Fruit fly (Drosophila melanogaster) whole organism, embryonic: ENCODE measurements around the gene CG15209.

Experiments used
- ATbp ChIP-seq: fragments of 200-800 bp; sonication (Bioruptor generic); optimal IDR thresholded peaks from 2 replicates; lab custom pipeline; 2017; ENCODE audit warnings: missing biosample characterization, mild to moderate bottlenecking, missing genetic modification characterization, missing genetic modification reagents
- Ada2b ChIP-seq: fragments of 200-800 bp; sonication (Bioruptor generic); IDR thresholded peaks from 2 replicates; pipeline ENCODE4 v1.3.6; 2022; ENCODE audit warnings: missing biosample characterization, missing genetic modification characterization
- CG10543 ChIP-seq: fragments of 200-800 bp; sonication (Bioruptor generic); optimal IDR thresholded peaks from 3 replicates; lab custom pipeline; 2017; ENCODE audit warnings: missing biosample characterization, mild to moderate bottlenecking, missing genetic modification characterization, moderate library complexity
- CG10979 ChIP-seq: fragments of 200-800 bp; sonication (Bioruptor generic); optimal IDR thresholded peaks from 2 replicates; lab custom pipeline; 2018; ENCODE audit warnings: missing biosample characterization, mild to moderate bottlenecking, missing genetic modification characterization, moderate library complexity
- CG11093 ChIP-seq: fragments of 200-800 bp; sonication (Bioruptor generic); IDR thresholded peaks from 3 replicates; pipeline ENCODE4 v1.3.6; 2022; ENCODE audit warnings: missing biosample characterization, missing genetic modification characterization
- CG11504 ChIP-seq: fragments of 200-800 bp; sonication (Bioruptor generic); optimal IDR thresholded peaks from 3 replicates; lab custom pipeline; 2019; ENCODE audit warnings: missing biosample characterization, mild to moderate bottlenecking, missing genetic modification characterization, moderate library complexity
- CG11723 ChIP-seq: fragments of 200-800 bp; sonication (Bioruptor generic); optimal IDR thresholded peaks from 2 replicates; lab custom pipeline; 2017; ENCODE audit warnings: missing biosample characterization, mild to moderate bottlenecking, missing genetic modification characterization
- CG12744 ChIP-seq: fragments of 200-800 bp; sonication (Bioruptor generic); optimal IDR thresholded peaks from 2 replicates; lab custom pipeline; 2016; ENCODE audit warnings: missing biosample characterization, missing genetic modification characterization
- CG13775 ChIP-seq: fragments of 200-800 bp; sonication (Bioruptor generic); optimal IDR thresholded peaks from 3 replicates; lab custom pipeline; 2017; ENCODE audit warnings: missing biosample characterization, mild to moderate bottlenecking, missing genetic modification characterization
- CG13894 ChIP-seq: fragments of 200-800 bp; sonication (Bioruptor generic); optimal IDR thresholded peaks from 3 replicates; lab custom pipeline; 2018; ENCODE audit warnings: missing biosample characterization, mild to moderate bottlenecking, missing genetic modification characterization, moderate library complexity
- CG1647 ChIP-seq: fragments of 200-800 bp; sonication (Bioruptor generic); optimal IDR thresholded peaks from 3 replicates; lab custom pipeline; 2016; ENCODE audit warnings: missing biosample characterization, missing genetic modification characterization
- CG17568 ChIP-seq: fragments of 200-800 bp; sonication (Bioruptor generic); optimal IDR thresholded peaks from 2 replicates; lab custom pipeline; 2018; ENCODE audit warnings: missing biosample characterization, mild to moderate bottlenecking, missing genetic modification characterization, moderate library complexity
- CG17612 ChIP-seq: fragments of 200-800 bp; sonication (Bioruptor generic); IDR thresholded peaks from 2 replicates; pipeline ENCODE4 v1.3.6; 2022; ENCODE audit warnings: missing biosample characterization, missing genetic modification characterization
- CG2202 ChIP-seq: fragments of 200-800 bp; sonication (Bioruptor generic); optimal IDR thresholded peaks from 2 replicates; lab custom pipeline; 2018; ENCODE audit warnings: missing biosample characterization, mild to moderate bottlenecking, missing genetic modification characterization
- CG33557 ChIP-seq: fragments of 200-800 bp; sonication (Bioruptor generic); optimal IDR thresholded peaks from 2 replicates; lab custom pipeline; 2019; ENCODE audit warnings: missing biosample characterization, mild to moderate bottlenecking, missing genetic modification characterization, moderate library complexity
- CG34376 ChIP-seq: fragments of 200-800 bp; sonication (Bioruptor generic); optimal IDR thresholded peaks from 2 replicates; lab custom pipeline; 2018; ENCODE audit warnings: missing biosample characterization, mild to moderate bottlenecking, missing genetic modification characterization
- CG5953 ChIP-seq: fragments of 200-800 bp; sonication (Bioruptor generic); IDR thresholded peaks from 2 replicates; pipeline ENCODE4 v1.3.6; 2022; ENCODE audit warnings: missing biosample characterization, missing genetic modification characterization
- CG6683 ChIP-seq: fragments of 200-800 bp; sonication (Bioruptor generic); optimal IDR thresholded peaks from 2 replicates; lab custom pipeline; 2017; ENCODE audit warnings: missing biosample characterization, mild to moderate bottlenecking, missing genetic modification characterization, missing genetic modification reagents
- CG8924 ChIP-seq: fragments of 200-800 bp; optimal IDR thresholded peaks from 3 replicates; lab custom pipeline; 2019; ENCODE audit warnings: missing biosample characterization, mild to moderate bottlenecking, missing genetic modification characterization, moderate library complexity
- CG9817 ChIP-seq: fragments of 200-800 bp; sonication (Bioruptor generic); optimal IDR thresholded peaks from 2 replicates; lab custom pipeline; 2018; ENCODE audit warnings: missing biosample characterization, mild to moderate bottlenecking, missing genetic modification characterization, moderate library complexity
- CTCF ChIP-seq: fragments of 200-800 bp; sonication (Bioruptor generic); optimal IDR thresholded peaks from 2 replicates; lab custom pipeline; 2017; ENCODE audit warnings: missing biosample characterization, mild to moderate bottlenecking, missing genetic modification characterization, moderate library complexity
- Doc2 ChIP-seq: fragments of 200-800 bp; sonication (Bioruptor generic); IDR thresholded peaks from 2 replicates; pipeline ENCODE4 v1.3.6; 2022; ENCODE audit warnings: missing biosample characterization, missing genetic modification characterization
- HmgD ChIP-seq: fragments of 200-800 bp; sonication (Bioruptor generic); optimal IDR thresholded peaks from 3 replicates; lab custom pipeline; 2016; ENCODE audit warnings: missing biosample characterization, missing genetic modification characterization
- Hmr ChIP-seq: fragments of 200-800 bp; sonication (Bioruptor generic); optimal IDR thresholded peaks from 3 replicates; lab custom pipeline; 2017; ENCODE audit warnings: mild to moderate bottlenecking, missing biosample characterization, missing genetic modification reagents, missing genetic modification characterization
- Hr39 ChIP-seq: fragments of >200 bp; optimal IDR thresholded peaks from 2 replicates; lab custom pipeline; 2017
- Hr51 ChIP-seq, 2 experiments: fragments of 200-800 bp; sonication (Bioruptor generic); optimal IDR thresholded peaks; 2 replicates in 1 of 2; 3 replicates in 1 of 2; lab custom pipeline; 2016 to 2018; ENCODE audit warnings: missing biosample characterization in 2 of 2, missing genetic modification characterization in 2 of 2, mild to moderate bottlenecking in 1 of 2, moderate library complexity in 1 of 2
- Mad ChIP-seq: fragments of 200-800 bp; sonication (Bioruptor generic); optimal IDR thresholded peaks from 2 replicates; lab custom pipeline; 2016; ENCODE audit warnings: missing biosample characterization, missing genetic modification characterization
- Nf-YC ChIP-seq: fragments of 200-800 bp; optimal IDR thresholded peaks from 3 replicates; lab custom pipeline; 2019; ENCODE audit warnings: missing biosample characterization, mild to moderate bottlenecking, missing genetic modification characterization, moderate library complexity
- PHDP ChIP-seq: fragments of 200-800 bp; sonication (Bioruptor generic); optimal IDR thresholded peaks from 3 replicates; lab custom pipeline; 2018; ENCODE audit warnings: missing biosample characterization, mild to moderate bottlenecking, missing genetic modification characterization, moderate library complexity
- Ravus ChIP-seq: fragments of 200-800 bp; sonication (Bioruptor generic); IDR thresholded peaks from 2 replicates; pipeline ENCODE4 v1.3.6; 2022; ENCODE audit warnings: missing biosample characterization, missing genetic modification characterization
- Six4 ChIP-seq: fragments of 200-800 bp; sonication (Bioruptor generic); optimal IDR thresholded peaks from 2 replicates; lab custom pipeline; 2016; ENCODE audit warnings: missing biosample characterization, missing genetic modification characterization
- Sry-δ ChIP-seq: fragments of 200-800 bp; sonication (Bioruptor generic); optimal IDR thresholded peaks from 2 replicates; lab custom pipeline; 2016; ENCODE audit warnings: missing biosample characterization, missing genetic modification characterization
- ab ChIP-seq: fragments of 200-800 bp; sonication (Bioruptor generic); optimal IDR thresholded peaks from 2 replicates; lab custom pipeline; 2016; ENCODE audit warnings: missing biosample characterization, missing genetic modification characterization
- ara ChIP-seq: fragments of 200-800 bp; sonication (Bioruptor generic); IDR thresholded peaks from 2 replicates; pipeline ENCODE4 v1.3.6; 2022; ENCODE audit warnings: missing biosample characterization, missing genetic modification characterization
- crc ChIP-seq: fragments of 200-800 bp; sonication (Bioruptor generic); optimal IDR thresholded peaks from 2 replicates; lab custom pipeline; 2016; ENCODE audit warnings: missing biosample characterization, missing genetic modification characterization
- crol ChIP-seq: fragments of 200-800 bp; sonication (Bioruptor generic); IDR thresholded peaks from 2 replicates; pipeline ENCODE4 v1.3.6; 2022; ENCODE audit warnings: missing biosample characterization, missing genetic modification characterization
- cwo ChIP-seq: fragments of 200-800 bp; sonication (Bioruptor generic); optimal IDR thresholded peaks from 3 replicates; lab custom pipeline; 2017; ENCODE audit warnings: missing biosample characterization, missing genetic modification characterization, mild to moderate bottlenecking, moderate library complexity, missing genetic modification reagents
- fd64A ChIP-seq: fragments of 200-800 bp; sonication (Bioruptor generic); optimal IDR thresholded peaks from 3 replicates; lab custom pipeline; 2018; ENCODE audit warnings: missing biosample characterization, mild to moderate bottlenecking, missing genetic modification characterization
- gcm2 ChIP-seq: fragments of 200-800 bp; sonication (Bioruptor generic); optimal IDR thresholded peaks from 2 replicates; lab custom pipeline; 2016; ENCODE audit warnings: missing biosample characterization, missing genetic modification characterization
- jing ChIP-seq: fragments of 200-800 bp; sonication (Bioruptor generic); optimal IDR thresholded peaks from 2 replicates; lab custom pipeline; 2018; ENCODE audit warnings: missing biosample characterization, mild to moderate bottlenecking, missing genetic modification characterization
- kay ChIP-seq: fragments of 200-800 bp; sonication (Bioruptor generic); optimal IDR thresholded peaks from 2 replicates; lab custom pipeline; 2016; ENCODE audit warnings: missing biosample characterization, missing genetic modification characterization
- ken ChIP-seq: fragments of 200-800 bp; sonication (Bioruptor generic); IDR thresholded peaks from 3 replicates; pipeline ENCODE4 v1.3.6; 2022; ENCODE audit warnings: missing biosample characterization, missing genetic modification characterization
- knrl ChIP-seq: fragments of 200-800 bp; sonication (Bioruptor generic); IDR thresholded peaks from 3 replicates; pipeline ENCODE4 v1.3.6; 2022; ENCODE audit warnings: missing biosample characterization, missing genetic modification characterization; ENCODE audit not compliant: partially characterized antibody
- lov ChIP-seq, 2 experiments: fragments of 200-800 bp in 1 of 2; fragments of >200 bp in 1 of 2; sonication (Bioruptor generic) in 1 of 2; IDR thresholded peaks in 1 of 2; optimal IDR thresholded peaks in 1 of 2; 2 replicates in 1 of 2; 3 replicates in 1 of 2; pipeline versions ENCODE4 v1.3.6 to Lab custom; 2017 to 2022; ENCODE audit warnings: missing biosample characterization in 1 of 2, missing genetic modification characterization in 1 of 2
- nau ChIP-seq: fragments of 200-800 bp; sonication (Bioruptor generic); optimal IDR thresholded peaks from 3 replicates; lab custom pipeline; 2017; ENCODE audit warnings: missing biosample characterization, mild to moderate bottlenecking, missing genetic modification characterization, missing genetic modification reagents
- tup ChIP-seq: fragments of 200-800 bp; sonication (Bioruptor generic); optimal IDR thresholded peaks from 2 replicates; lab custom pipeline; 2016; ENCODE audit warnings: missing biosample characterization, mild to moderate bottlenecking, missing genetic modification characterization, moderate library complexity
- usp ChIP-seq: fragments of >200 bp; optimal IDR thresholded peaks from 2 replicates; lab custom pipeline; 2017; ENCODE audit warnings: missing biosample characterization, missing genetic modification characterization
- wdn ChIP-seq: fragments of 200-800 bp; sonication (Bioruptor generic); IDR thresholded peaks from 2 replicates; pipeline ENCODE4 v1.3.6; 2022; ENCODE audit warnings: missing biosample characterization, missing genetic modification characterization
- wek ChIP-seq: fragments of 200-800 bp; sonication (Bioruptor generic); optimal IDR thresholded peaks from 3 replicates; lab custom pipeline; 2018; ENCODE audit warnings: missing biosample characterization, mild to moderate bottlenecking, missing genetic modification characterization, moderate library complexity
- wor ChIP-seq: fragments of 200-800 bp; sonication (Bioruptor generic); IDR thresholded peaks from 2 replicates; pipeline ENCODE4 v1.3.6; 2022; ENCODE audit warnings: missing biosample characterization, missing genetic modification characterization

Gene CG15209

DNA sequence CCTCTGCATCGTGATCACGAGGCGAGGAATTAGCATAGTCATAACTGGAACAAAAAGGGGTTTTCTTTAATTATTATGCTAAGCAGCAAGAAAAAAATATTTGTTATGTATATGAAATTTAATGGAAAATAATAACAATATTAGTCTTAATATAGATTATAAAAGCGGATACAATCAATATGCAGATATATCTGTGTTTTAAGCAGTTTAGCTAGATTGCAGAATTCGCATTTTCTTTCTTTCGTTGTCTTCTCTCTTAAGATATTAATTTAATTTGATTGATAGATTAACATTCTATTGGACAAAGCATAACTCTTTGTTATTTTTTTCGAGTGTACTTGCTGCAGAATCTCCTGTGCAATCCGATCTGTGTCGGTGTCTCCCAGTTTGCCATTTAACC, 14.7 kb upstream of the CG15209 start:
- TF ChIP-seq gcm2: no peak
- TF ChIP-seq CG13894 (tag; lab: Kevin White, UChicago): no peak
- no peak for TF ChIP-seq CG13775 (GFP tag; lab: Kevin White, UChicago)
- no peak for TF ChIP-seq CG34376 (GFP tag; lab: Kevin White, UChicago)
- no peak for TF ChIP-seq ken (GFP tag; lab: Robert Waterston, UW)
- no peak for TF ChIP-seq CG5953 (GFP tag; lab: Robert Waterston, UW)
- TF ChIP-seq ab (GFP tag; lab: Kevin White, UChicago): no peak
- TF ChIP-seq cwo (GFP tag; lab: Kevin White, UChicago): no peak
- no peak for TF ChIP-seq ara (GFP tag; lab: Robert Waterston, UW)

DNA sequence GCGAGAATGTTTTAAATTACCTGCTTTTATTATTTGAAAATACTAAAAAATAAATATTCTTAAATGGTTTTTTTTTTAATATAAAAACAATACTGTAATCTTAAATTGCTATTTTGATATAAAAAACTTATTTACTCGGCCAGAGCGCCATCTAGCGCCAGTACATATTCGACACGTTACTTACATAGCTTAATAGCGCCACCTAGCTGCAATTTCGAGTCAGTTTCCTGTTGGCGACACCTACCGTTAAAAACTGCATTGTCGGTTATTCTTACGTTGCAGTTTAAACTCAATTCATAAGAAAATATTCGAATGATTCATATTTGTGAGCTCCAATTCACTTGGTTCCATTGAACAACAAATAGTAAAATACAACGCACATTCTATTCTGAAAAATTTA, 9.6 kb upstream of the CG15209 start:
- TF ChIP-seq crc (no peak), tup (GFP tag; lab: Kevin White, UChicago) (no peak), knrl (GFP tag; lab: Robert Waterston, UW) (peak; percentile 38; the same call in 1 of the 3 replicates), CG1647 (GFP tag; lab: Kevin White, UChicago) (peak; percentile 54), CG2202 (no peak), CG17568 (GFP tag; lab: Kevin White, UChicago) (no peak), Doc2 (no peak), jing (GFP tag; lab: Kevin White, UChicago) (no peak), CG11093 (GFP tag; lab: Robert Waterston, UW) (no peak), HmgD (GFP tag; lab: Kevin White, UChicago) (peak; percentile 30), nau (GFP tag; lab: Kevin White, UChicago) (no peak), CG10543 (GFP tag; lab: Kevin White, UChicago) (peak; percentile 22), CTCF (peak; percentile 99), fd64A (GFP tag; lab: Kevin White, UChicago) (no peak), PHDP (tag; lab: Kevin White, UChicago) (peak; percentile 51), CG17612 (no peak), wdn (GFP tag; lab: Robert Waterston, UW) (no peak), CG33557 (GFP tag; lab: Kevin White, UChicago) (peak; percentile 35), wek (GFP tag; lab: Kevin White, UChicago) (no peak), CG8924 (no peak), Hmr (GFP tag; lab: Kevin White, UChicago) (peak; percentile 73), CG11723 (GFP tag; lab: Kevin White, UChicago) (no peak), CG6683 (GFP tag; lab: Kevin White, UChicago) (no peak), Sry-δ (GFP tag; lab: Kevin White, UChicago) (peak; percentile 14), Hr51 (GFP tag; optimal IDR thresholded peaks at IDR 0.05; lab: Kevin White, UChicago) (peak; percentile 29 to 60), ATbp (GFP tag; lab: Kevin White, UChicago) (peak; percentile 6), lov (optimal IDR thresholded peaks at IDR 0.05; lab: Kevin White, UChicago) (no peak), lov (GFP tag; IDR thresholded peaks at IDR 0.05; lab: Robert Waterston, UW) (no peak), Mad (GFP tag; lab: Kevin White, UChicago) (peak; percentile 50), Hr39 (lab: Kevin White, UChicago) (no peak), kay (peak; percentile 58), CG9817 (tag; lab: Kevin White, UChicago) (peak; percentile 79), Ada2b (GFP tag; lab: Robert Waterston, UW) (no peak), usp (GFP tag; lab: Kevin White, UChicago) (no peak), Ravus (GFP tag; lab: Robert Waterston, UW) (no peak), wor (GFP tag; lab: Robert Waterston, UW) (peak; percentile 34; the same call in 1 of the 2 replicates), Nf-YC (peak; percentile 45), Six4 (GFP tag; lab: Kevin White, UChicago) (peak; percentile 20), crol (GFP tag; lab: Robert Waterston, UW) (no peak), CG12744 (GFP tag; lab: Kevin White, UChicago) (peak; percentile 46), CG11504 (tag; lab: Kevin White, UChicago) (peak; percentile 65), CG10979 (tag; lab: Kevin White, UChicago) (peak; percentile 33)
